Worm (Caenorhabditis elegans) whole organism, early embryonic: Measurements from ENCODE around the gene Y40B10A.11.

ENCODE experiments used
- F13C5.2 ChIP-seq: sonication (generic microtip); optimal IDR thresholded peaks from 2 replicates; lab custom pipeline; 2017; ENCODE audit warnings: mild to moderate bottlenecking, missing genetic modification characterization, inconsistent platforms, missing compliant biosample characterization
- aly-1 ChIP-seq: sonication (generic microtip); optimal IDR thresholded peaks from 2 replicates; lab custom pipeline; 2016; ENCODE audit warnings: missing genetic modification characterization, missing compliant biosample characterization
- ama-1 ChIP-seq: fragments of 150-350 bp; optimal IDR thresholded peaks from 2 replicates; lab custom pipeline; 2014
- ceh-13 ChIP-seq: fragments of 200-800 bp; sonication (Bioruptor generic); optimal IDR thresholded peaks from 2 replicates; lab custom pipeline; 2018; ENCODE audit warnings: mild to moderate bottlenecking, missing genetic modification characterization, missing compliant biosample characterization
- ets-7 ChIP-seq: sonication (generic microtip); optimal IDR thresholded peaks from 2 replicates; lab custom pipeline; 2016; ENCODE audit warnings: missing genotype, missing genetic modification characterization, missing compliant biosample characterization
- flt-1 ChIP-seq: fragments of 200-800 bp; sonication (Bioruptor generic); IDR thresholded peaks from 2 replicates; pipeline ENCODE4 v1.3.6; 2022; ENCODE audit warnings: missing genetic modification characterization, missing compliant biosample characterization
- hmg-4 ChIP-seq: fragments of 200-800 bp; sonication (Bioruptor generic); optimal IDR thresholded peaks from 2 replicates; lab custom pipeline; 2018; ENCODE audit warnings: mild to moderate bottlenecking, missing genetic modification characterization, missing compliant biosample characterization
- hnd-1 ChIP-seq: sonication (generic microtip); optimal IDR thresholded peaks from 2 replicates; lab custom pipeline; 2016; ENCODE audit warnings: missing genetic modification characterization, missing compliant biosample characterization
- sea-1 ChIP-seq: fragments of 200-800 bp; sonication (Bioruptor generic); conservative IDR thresholded peaks from 2 replicates; pipeline ENCODE4 v1.3.6; 2022; ENCODE audit warnings: missing genetic modification characterization, missing compliant biosample characterization
- tbx-11 ChIP-seq: fragments of 200-800 bp; sonication (Bioruptor generic); IDR thresholded peaks from 2 replicates; pipeline ENCODE4 v1.3.6; 2022; ENCODE audit warnings: missing genetic modification characterization, missing compliant biosample characterization
- tbx-37 ChIP-seq: fragments of 200-800 bp; sonication (Bioruptor generic); conservative IDR thresholded peaks from 2 replicates; pipeline ENCODE4 v1.3.6; 2022; ENCODE audit warnings: missing genetic modification reagents, missing genetic modification characterization, missing compliant biosample characterization
- tra-4 ChIP-seq: sonication (generic microtip); optimal IDR thresholded peaks from 2 replicates; lab custom pipeline; 2017; ENCODE audit warnings: missing genetic modification characterization, missing compliant biosample characterization

DNA sequence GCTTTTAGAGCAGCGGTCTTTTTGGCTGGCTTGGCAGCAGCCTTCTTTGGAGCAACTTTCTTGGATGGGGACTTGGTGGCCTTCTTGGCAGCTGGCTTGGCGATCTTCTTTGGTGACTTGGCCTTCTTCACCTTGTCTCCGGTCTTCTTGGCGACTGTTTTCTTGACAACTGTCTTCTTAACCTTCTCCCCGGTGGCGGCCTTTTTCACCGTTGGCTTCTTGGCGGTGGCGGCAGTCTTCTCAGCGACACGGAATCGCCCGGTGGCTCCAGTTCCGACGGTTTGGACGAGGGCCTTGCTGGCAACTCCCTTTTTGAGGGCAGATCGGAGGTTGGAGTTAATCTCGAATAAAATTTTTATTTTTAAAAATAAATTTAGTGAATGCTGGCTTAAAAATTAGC, 20.7 kb downstream of the Y40B10A.11 start:
- TF ChIP-seq sea-1: no peak
- no peak for TF ChIP-seq hmg-4 (GFP tag; lab: Kevin White, UChicago)
- TF ChIP-seq ets-7 (tag; lab: Kevin White, UChicago): no peak
- TF ChIP-seq tbx-11 (GFP tag; lab: Robert Waterston, UW): no peak
- TF ChIP-seq ama-1: no peak
- TF ChIP-seq flt-1 (GFP tag; lab: Robert Waterston, UW): no peak
- no peak for TF ChIP-seq F13C5.2 (tag; lab: Kevin White, UChicago)
- TF ChIP-seq aly-1 (tag; lab: Kevin White, UChicago): no peak
- TF ChIP-seq tbx-37 (GFP tag; lab: Robert Waterston, UW): no peak
- TF ChIP-seq tra-4: no peak
- TF ChIP-seq hnd-1 (tag; lab: Kevin White, UChicago): no peak
- no peak for TF ChIP-seq ceh-13 (GFP tag; lab: Kevin White, UChicago)
